Fruit fly (Drosophila melanogaster): ENCODE data around the gene RpS27A.

The RpS27A gene

dm6 chr2L:10426534-10427048, 18.4 kb downstream of the RpS27A start, which contains the start of the genes SmB and KdelR (continued):
- TF ChIP-seq Atf3 (GFP tag; optimal IDR thresholded peaks at IDR 0.05) = peak; percentile 31
- no peak for TF ChIP-seq psq (GFP tag; optimal IDR thresholded peaks at IDR 0.05)
- TF ChIP-seq CG7271 (tag; optimal IDR thresholded peaks at IDR 0.05) = peak; percentile 8
- peak; percentile 65 for TF ChIP-seq CG17829 (tag; optimal IDR thresholded peaks at IDR 0.05)
- peak; percentile 92 for TF ChIP-seq MESR4 (GFP tag; optimal IDR thresholded peaks at IDR 0.05)
- TF ChIP-seq ems (GFP tag; optimal IDR thresholded peaks at IDR 0.05) = no peak
- no peak for TF ChIP-seq CTCF (GFP tag; optimal IDR thresholded peaks at IDR 0.05)
- TF ChIP-seq Scr (GFP tag; IDR thresholded peaks at IDR 0.05; ENCODE audit: partially characterized antibody) = peak; percentile 86
- TF ChIP-seq Nf-YC (tag; optimal IDR thresholded peaks at IDR 0.05) = peak; percentile 60
- TF ChIP-seq Dp (GFP tag; optimal IDR thresholded peaks at IDR 0.05) = peak; percentile 55
- peak; percentile 19 for TF ChIP-seq exex (tag; optimal IDR thresholded peaks at IDR 0.05)
- TF ChIP-seq CG34224 (GFP tag; IDR thresholded peaks at IDR 0.05; ENCODE audit: partially characterized antibody) = peak; percentile 83
- peak; percentile 61; the same call in 1 of the 4 replicates for TF ChIP-seq chinmo (GFP tag; IDR thresholded peaks at IDR 0.05; ENCODE audit: partially characterized antibody)
- peak in 1 of 2 experiments; percentile 1 for TF ChIP-seq bsh (GFP tag; optimal IDR thresholded peaks at IDR 0.05)
- TF ChIP-seq dpn (GFP tag; optimal IDR thresholded peaks at IDR 0.05) = peak in 1 of 2 experiments; percentile 13
- TF ChIP-seq CG2712 (tag; optimal IDR thresholded peaks at IDR 0.05) = peak; percentile 61
- TF ChIP-seq CG12155 (GFP tag; optimal IDR thresholded peaks at IDR 0.05) = peak; percentile 52
- peak; percentile 77 for TF ChIP-seq CG6791 (GFP tag; IDR thresholded peaks at IDR 0.05; ENCODE audit: partially characterized antibody)
- TF ChIP-seq mld (GFP tag; IDR thresholded peaks at IDR 0.05; ENCODE audit: partially characterized antibody) = peak; percentile 76; the same call in 2 of the 3 replicates
- peak; percentile 66 for TF ChIP-seq zen2 (GFP tag; IDR thresholded peaks at IDR 0.05; ENCODE audit: partially characterized antibody)
- peak; percentile 18; the same call in 1 of the 2 replicates for TF ChIP-seq Adf1 (GFP tag; IDR thresholded peaks at IDR 0.05)
- TF ChIP-seq Sin3A (optimal IDR thresholded peaks at IDR 0.05) = peak; percentile 44
- peak; percentile 95 for TF ChIP-seq nerfin-2 (GFP tag; IDR thresholded peaks at IDR 0.05; ENCODE audit: partially characterized antibody)
- no peak for TF ChIP-seq bowl (GFP tag; IDR thresholded peaks at IDR 0.05)
- TF ChIP-seq CG13624 (GFP tag; optimal IDR thresholded peaks at IDR 0.05) = peak; percentile 33
- 0 out of 2 replicates have a peak, but pooled peaks have one; percentile 30 for TF ChIP-seq CG6272 (GFP tag; IDR thresholded peaks at IDR 0.05)
- peak; percentile 76 for TF ChIP-seq CG7963 (GFP tag; IDR thresholded peaks at IDR 0.05; ENCODE audit: partially characterized antibody)
- peak; percentile 33 for TF ChIP-seq Fer1 (GFP tag; optimal IDR thresholded peaks at IDR 0.05)
- TF ChIP-seq CG9932 (GFP tag; IDR thresholded peaks at IDR 0.05) = peak; percentile 28; the same call in 1 of the 2 replicates
- TF ChIP-seq hkb (optimal IDR thresholded peaks at IDR 0.05) = no peak
- TF ChIP-seq hkb (GFP tag; IDR thresholded peaks at IDR 0.05) = no peak
- TF ChIP-seq CG9727 (GFP tag; optimal IDR thresholded peaks at IDR 0.05) = peak; percentile 42
- peak in 1 of 2 experiments; percentile 54 for TF ChIP-seq crp (GFP tag; optimal IDR thresholded peaks at IDR 0.05)
- TF ChIP-seq CG13424 (tag; optimal IDR thresholded peaks at IDR 0.05) = peak; percentile 7
- no peak for TF ChIP-seq CG18619 (GFP tag; optimal IDR thresholded peaks at IDR 0.05)
- TF ChIP-seq Bgb (GFP tag; IDR thresholded peaks at IDR 0.05; ENCODE audit: partially characterized antibody) = peak; percentile 80
- no peak for TF ChIP-seq CG12942 (GFP tag; optimal IDR thresholded peaks at IDR 0.05)
- TF ChIP-seq Oaz (GFP tag; IDR thresholded peaks at IDR 0.05) = no peak
- TF ChIP-seq ato (GFP tag; IDR thresholded peaks at IDR 0.05; ENCODE audit: partially characterized antibody) = peak; percentile 68
- TF ChIP-seq CG7987 (GFP tag; optimal IDR thresholded peaks at IDR 0.05) = no peak
- peak; percentile 97 for TF ChIP-seq Xbp1 (GFP tag; optimal IDR thresholded peaks at IDR 0.05)
- no peak for TF ChIP-seq CG12219 (GFP tag; optimal IDR thresholded peaks at IDR 0.05)
- peak; percentile 90 for TF ChIP-seq CG14860 (GFP tag; IDR thresholded peaks at IDR 0.05; ENCODE audit: partially characterized antibody)
- peak; percentile 15 for TF ChIP-seq CrebB (tag; optimal IDR thresholded peaks at IDR 0.05)
- TF ChIP-seq trem (tag; optimal IDR thresholded peaks at IDR 0.05) = peak; percentile 78
- TF ChIP-seq CG11456 (GFP tag; IDR thresholded peaks at IDR 0.05) = no peak
- TF ChIP-seq knrl (GFP tag; IDR thresholded peaks at IDR 0.05; ENCODE audit: partially characterized antibody) = peak; percentile 69
- TF ChIP-seq CG8944 (GFP tag; optimal IDR thresholded peaks at IDR 0.05) = no peak
- TF ChIP-seq CG8924 (tag; optimal IDR thresholded peaks at IDR 0.05) = peak; percentile 69
